Fruit fly (Drosophila melanogaster) whole organism, adult: ENCODE data around the gene CG34347.

Experiments
- CG11617 ChIP-seq: fragments of 200-800 bp; sonication (Bioruptor generic); optimal IDR thresholded peaks from 2 replicates; lab custom pipeline; 2017; ENCODE audit warnings: mild to moderate bottlenecking, missing biosample characterization, missing genetic modification reagents, missing genetic modification characterization
- CG12768 ChIP-seq: fragments of 200-800 bp; sonication (Bioruptor generic); optimal IDR thresholded peaks from 2 replicates; lab custom pipeline; 2017; ENCODE audit warnings: missing biosample characterization, missing genetic modification characterization, mild to moderate bottlenecking, moderate library complexity, missing genetic modification reagents
- CG14711 ChIP-seq: fragments of 200-800 bp; sonication (Bioruptor generic); optimal IDR thresholded peaks from 2 replicates; lab custom pipeline; 2018; ENCODE audit warnings: missing biosample characterization, mild to moderate bottlenecking, missing genetic modification characterization, moderate library complexity
- CG1620 ChIP-seq: fragments of 200-800 bp; sonication (Bioruptor generic); optimal IDR thresholded peaks from 2 replicates; lab custom pipeline; 2016; ENCODE audit warnings: missing biosample characterization, missing genetic modification characterization
- CG33017 ChIP-seq: fragments of 200-800 bp; sonication (Bioruptor generic); optimal IDR thresholded peaks from 2 replicates; lab custom pipeline; 2018; ENCODE audit warnings: missing biosample characterization, mild to moderate bottlenecking, missing genetic modification characterization, moderate library complexity
- CG5204 ChIP-seq: fragments of 200-800 bp; sonication (Bioruptor generic); optimal IDR thresholded peaks from 2 replicates; lab custom pipeline; 2016; ENCODE audit warnings: missing biosample characterization, missing genetic modification characterization
- CG7045 ChIP-seq: fragments of 200-800 bp; sonication (Bioruptor generic); optimal IDR thresholded peaks from 2 replicates; lab custom pipeline; 2017; ENCODE audit warnings: missing biosample characterization, mild to moderate bottlenecking, missing genetic modification characterization
- CG7101 ChIP-seq: fragments of 200-800 bp; sonication (Bioruptor generic); optimal IDR thresholded peaks from 2 replicates; lab custom pipeline; 2018; ENCODE audit warnings: missing biosample characterization, mild to moderate bottlenecking, missing genetic modification characterization, moderate library complexity
- Crg-1 ChIP-seq: fragments of 200-800 bp; sonication (Bioruptor generic); optimal IDR thresholded peaks from 2 replicates; lab custom pipeline; 2016; ENCODE audit warnings: missing biosample characterization, missing genetic modification characterization
- Hr96 ChIP-seq: fragments of 200-800 bp; sonication (Bioruptor generic); optimal IDR thresholded peaks from 2 replicates; lab custom pipeline; 2016; ENCODE audit warnings: missing biosample characterization, missing genetic modification characterization
- Mnt ChIP-seq: fragments of 200-800 bp; sonication (Bioruptor generic); optimal IDR thresholded peaks from 2 replicates; lab custom pipeline; 2016; ENCODE audit warnings: missing biosample characterization, mild to moderate bottlenecking, missing genetic modification characterization
- bab1 ChIP-seq: fragments of 200-800 bp; sonication (Bioruptor generic); optimal IDR thresholded peaks from 3 replicates; lab custom pipeline; 2019; ENCODE audit warnings: missing biosample characterization, mild to moderate bottlenecking, missing genetic modification characterization, moderate library complexity
- cic ChIP-seq: fragments of 200-800 bp; sonication (Bioruptor generic); optimal IDR thresholded peaks from 2 replicates; lab custom pipeline; 2017; ENCODE audit warnings: missing biosample characterization, mild to moderate bottlenecking, missing genetic modification characterization, moderate library complexity
- cnc ChIP-seq, 2 experiments: fragments of >200 bp; optimal IDR thresholded peaks; 2 replicates each; lab custom pipeline; 2017
- kay ChIP-seq: fragments of 200-800 bp; sonication (Bioruptor generic); peaks from one replicate; lab custom pipeline; 2016; ENCODE audit warnings: missing biosample characterization, missing genetic modification characterization, borderline replicate concordance
- ovo ChIP-seq: fragments of 200-800 bp; sonication (Bioruptor generic); optimal IDR thresholded peaks from 2 replicates; lab custom pipeline; 2016; ENCODE audit warnings: missing biosample characterization, missing genetic modification characterization
- pad ChIP-seq: fragments of 200-800 bp; sonication (Bioruptor generic); optimal IDR thresholded peaks from 3 replicates; lab custom pipeline; 2017; ENCODE audit warnings: missing biosample characterization, missing genetic modification characterization, mild to moderate bottlenecking, moderate library complexity, missing genetic modification reagents
- tj ChIP-seq: fragments of 200-800 bp; sonication (Bioruptor generic); optimal IDR thresholded peaks from 3 replicates; lab custom pipeline; 2017; ENCODE audit warnings: missing biosample characterization, mild to moderate bottlenecking, missing genetic modification characterization, moderate library complexity
- toe ChIP-seq: fragments of 200-800 bp; sonication (Bioruptor generic); optimal IDR thresholded peaks from 2 replicates; lab custom pipeline; 2016; ENCODE audit warnings: missing biosample characterization, missing genetic modification characterization

CG34347 gene

dm6 chr3R:31342574-31342973, 31.6 kb downstream of the CG34347 start:
- TF ChIP-seq tj (GFP tag; lab: Kevin White, UChicago) (no peak), cnc (optimal IDR thresholded peaks at IDR 0.05; lab: Kevin White, UChicago) (no peak), Hr96 (GFP tag; lab: Kevin White, UChicago) (no peak), CG11617 (GFP tag; lab: Kevin White, UChicago) (no peak), CG7101 (tag; lab: Kevin White, UChicago) (no peak), CG1620 (GFP tag; lab: Kevin White, UChicago) (no peak), cic (no peak), Mnt (GFP tag; lab: Kevin White, UChicago) (no peak), CG12768 (GFP tag; lab: Kevin White, UChicago) (no peak), Crg-1 (GFP tag; lab: Kevin White, UChicago) (no peak)

- TF ChIP-seq kay (GFP tag; lab: Kevin White, UChicago) (no peak), cic (no peak), CG12768 (GFP tag; lab: Kevin White, UChicago) (no peak), pad (GFP tag; lab: Kevin White, UChicago) (no peak), Hr96 (GFP tag; lab: Kevin White, UChicago) (no peak), Crg-1 (GFP tag; lab: Kevin White, UChicago) (no peak), CG11617 (GFP tag; lab: Kevin White, UChicago) (no peak)
Measured at dm6 chr3R:31345626-31346025, 34.7 kb downstream of the CG34347 start.

DNA sequence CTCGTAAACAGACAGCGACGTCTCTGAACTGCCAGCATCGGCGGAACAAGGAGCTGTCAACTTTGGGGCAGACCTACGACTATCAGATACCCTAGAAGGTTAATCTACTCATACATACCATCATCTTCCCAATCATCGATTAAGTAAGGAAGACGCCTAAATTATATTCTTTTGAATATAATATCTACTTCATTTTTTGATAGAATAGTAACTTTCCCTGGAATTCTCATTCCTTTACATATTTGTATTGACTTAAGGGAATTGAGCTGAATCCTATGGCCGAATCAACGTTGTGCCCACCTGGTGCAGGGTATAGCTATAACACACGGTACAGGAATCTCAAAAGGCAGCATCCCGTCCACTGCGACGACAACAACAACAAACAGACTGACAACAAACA, 35.7 kb downstream of the CG34347 start:
- TF ChIP-seq CG5204 (GFP tag; lab: Kevin White, UChicago) (no peak), cnc (optimal IDR thresholded peaks at IDR 0.05; lab: Kevin White, UChicago) (no peak), pad (GFP tag; lab: Kevin White, UChicago) (no peak), Crg-1 (GFP tag; lab: Kevin White, UChicago) (no peak), CG7101 (tag; lab: Kevin White, UChicago) (no peak), Hr96 (GFP tag; lab: Kevin White, UChicago) (no peak), CG12768 (GFP tag; lab: Kevin White, UChicago) (no peak), CG1620 (GFP tag; lab: Kevin White, UChicago) (no peak)

DNA sequence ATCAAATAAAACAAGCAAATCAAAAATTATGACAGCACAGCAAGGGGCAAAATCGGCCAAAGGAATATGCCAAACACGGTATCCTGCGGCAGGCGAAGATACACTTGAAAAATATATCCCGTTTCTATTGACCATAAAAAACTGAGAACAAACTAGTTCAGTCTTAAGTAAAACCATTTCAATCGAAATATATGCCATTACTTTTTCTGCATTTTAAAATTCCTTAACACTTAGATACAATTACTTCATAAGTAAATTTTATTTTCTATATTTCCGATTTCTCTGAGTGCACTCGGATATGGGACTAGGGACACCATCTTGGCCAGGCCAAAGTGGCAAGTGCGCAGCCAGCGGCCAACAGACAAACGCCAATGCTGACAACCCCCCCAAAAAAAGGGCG, 52.7 kb downstream of the CG34347 start:
- TF ChIP-seq pad (GFP tag; lab: Kevin White, UChicago) (no peak), Mnt (GFP tag; lab: Kevin White, UChicago) (no peak), ovo (GFP tag; lab: Kevin White, UChicago) (no peak), Crg-1 (GFP tag; lab: Kevin White, UChicago) (no peak), Hr96 (GFP tag; lab: Kevin White, UChicago) (no peak), CG7101 (tag; lab: Kevin White, UChicago) (no peak), toe (GFP tag; lab: Kevin White, UChicago) (no peak), bab1 (GFP tag; lab: Kevin White, UChicago) (no peak), tj (GFP tag; lab: Kevin White, UChicago) (no peak), CG12768 (GFP tag; lab: Kevin White, UChicago) (no peak), CG11617 (GFP tag; lab: Kevin White, UChicago) (no peak), cic (no peak), kay (GFP tag; lab: Kevin White, UChicago) (no peak), CG1620 (GFP tag; lab: Kevin White, UChicago) (no peak), CG33017 (tag; lab: Kevin White, UChicago) (no peak)

- TF ChIP-seq CG1620 (GFP tag; lab: Kevin White, UChicago): no peak
- no peak for TF ChIP-seq CG14711 (tag; lab: Kevin White, UChicago)
- TF ChIP-seq CG7101 (tag; lab: Kevin White, UChicago): no peak
- no peak for TF ChIP-seq bab1 (GFP tag; lab: Kevin White, UChicago)
- no peak for TF ChIP-seq ovo (GFP tag; lab: Kevin White, UChicago)
- no peak for TF ChIP-seq cnc (optimal IDR thresholded peaks at IDR 0.05; lab: Kevin White, UChicago)
- no peak for TF ChIP-seq Hr96 (GFP tag; lab: Kevin White, UChicago)
- no peak for TF ChIP-seq CG12768 (GFP tag; lab: Kevin White, UChicago)
- no peak for TF ChIP-seq pad (GFP tag; lab: Kevin White, UChicago)
- TF ChIP-seq CG33017 (tag; lab: Kevin White, UChicago): no peak
- TF ChIP-seq Crg-1 (GFP tag; lab: Kevin White, UChicago): no peak
- no peak for TF ChIP-seq kay (GFP tag; lab: Kevin White, UChicago)
Measured at dm6 chr3R:31369054-31369453, 58.1 kb downstream of the CG34347 start.

dm6 chr3R:31370204-31370603, 59.2 kb downstream of the CG34347 start:
- TF ChIP-seq CG11617 (GFP tag; lab: Kevin White, UChicago) (no peak), CG5204 (GFP tag; lab: Kevin White, UChicago) (no peak), kay (GFP tag; lab: Kevin White, UChicago) (no peak), cic (no peak), CG7045 (GFP tag; lab: Kevin White, UChicago) (no peak), Mnt (GFP tag; lab: Kevin White, UChicago) (no peak), tj (GFP tag; lab: Kevin White, UChicago) (no peak), ovo (GFP tag; lab: Kevin White, UChicago) (no peak), Crg-1 (GFP tag; lab: Kevin White, UChicago) (no peak), CG14711 (tag; lab: Kevin White, UChicago) (no peak), Hr96 (GFP tag; lab: Kevin White, UChicago) (no peak)
